Worm (Caenorhabditis elegans) whole organism, dauer: ENCODE measurements around the gene scvp-1.

Source experiments
- unc-62 ChIP-seq: sonication (generic microtip); optimal IDR thresholded peaks from 2 replicates; lab custom pipeline; 2017; ENCODE audit warnings: missing biosample characterization, missing genetic modification reagents, missing genetic modification characterization

Gene scvp-1

ce11 chrV:10951655-10952278 lies 20.7 kb upstream of the scvp-1 start, which contains the start of gene F17C11.4:
TSS of gene F17C11.4 (plus strand) at chrV:10951860.
- no peak for TF ChIP-seq unc-62

ce11 chrV:10949511-10949910 lies 18.4 kb upstream of the scvp-1 start, which contains the start of gene col-153:
TSS of gene col-153 (plus strand) at chrV:10949811.
- no peak for TF ChIP-seq unc-62

DNA sequence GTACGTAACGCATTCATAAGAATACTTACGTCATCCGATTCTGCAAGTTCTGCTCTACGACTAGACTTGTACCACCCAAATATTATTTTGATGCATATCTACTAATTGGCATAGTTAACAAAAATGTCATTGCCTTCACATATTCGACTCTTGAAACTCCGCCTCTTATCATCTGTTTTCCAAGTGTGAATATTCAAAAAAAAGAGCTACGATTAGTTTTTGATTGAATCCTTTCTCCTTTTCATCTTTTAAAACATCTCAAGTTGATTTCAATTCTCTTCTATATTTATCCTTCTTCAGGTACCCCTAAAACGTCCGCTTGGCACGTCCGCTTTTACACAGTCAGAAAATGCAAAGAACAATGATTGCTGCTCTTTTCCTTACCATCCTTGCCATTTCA lies 16.8 kb upstream of the scvp-1 start, which contains the start of gene F17C11.2:
TSS of gene F17C11.2 (plus strand) at position 301 of the 400 bp plus-strand sequence.
- TF ChIP-seq unc-62: no peak

DNA sequence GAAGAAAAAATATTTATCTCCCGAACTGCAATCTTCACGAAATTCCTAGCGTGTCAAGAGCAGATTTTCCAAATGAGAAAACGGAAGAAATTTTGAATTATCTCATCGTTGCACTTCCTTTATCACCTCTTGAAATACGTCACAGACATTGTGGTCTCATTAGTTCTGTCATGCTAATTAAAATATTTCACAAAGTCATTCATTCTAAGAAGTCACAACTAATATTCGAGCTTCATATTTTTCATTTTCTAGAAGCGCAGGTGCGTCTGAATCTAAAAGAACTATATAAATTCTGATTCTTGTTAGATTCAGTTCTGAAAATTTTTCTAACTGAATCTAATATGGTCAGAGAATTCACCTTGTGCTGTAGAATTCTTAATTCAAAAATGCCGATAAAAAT lies 16.1 kb upstream of the scvp-1 start:
- TF ChIP-seq unc-62: no peak

DNA sequence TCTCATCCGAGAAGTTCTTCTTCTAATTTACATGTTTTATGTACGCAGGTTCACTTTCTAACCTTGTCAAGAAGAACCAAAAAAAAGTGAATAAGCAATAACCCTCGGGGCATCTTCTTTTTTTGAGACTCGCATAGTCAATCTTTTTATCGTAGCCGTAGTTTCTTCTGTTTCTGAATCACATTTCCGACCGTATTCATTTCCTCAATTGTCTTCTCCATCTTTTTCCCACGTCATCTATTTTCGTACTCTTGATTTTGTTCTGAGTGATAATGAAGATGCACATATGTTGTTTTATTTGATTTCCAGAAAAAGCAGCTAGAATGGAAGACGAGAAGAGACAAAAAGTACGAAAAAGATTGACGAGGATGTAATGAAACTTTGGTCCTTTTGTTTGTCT lies 13.8 kb upstream of the scvp-1 start:
- TF ChIP-seq unc-62: no peak

DNA sequence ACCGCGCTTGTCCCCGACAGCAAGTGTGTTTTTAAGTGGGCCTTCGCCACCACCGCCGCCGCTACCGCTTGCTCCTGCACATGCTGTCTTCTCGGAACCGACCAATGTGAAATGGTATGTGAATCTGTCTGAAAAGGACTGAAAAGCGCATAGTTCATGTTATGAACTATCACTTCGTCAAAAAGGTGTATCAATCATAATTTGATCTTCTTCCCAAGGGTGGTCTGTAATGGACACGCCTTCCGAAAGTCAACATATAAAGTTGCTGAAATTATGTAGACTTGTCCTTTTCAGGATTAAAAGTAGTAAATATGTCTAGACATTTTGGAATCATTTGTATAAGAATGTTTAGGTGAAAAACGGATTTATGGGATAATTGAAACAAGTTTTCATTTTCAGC lies 11.1 kb upstream of the scvp-1 start, which contains the start of gene zip-9:
TSS of gene zip-9 (plus strand) at position 301 of the 400 bp plus-strand sequence.
- TF ChIP-seq unc-62: no peak

DNA sequence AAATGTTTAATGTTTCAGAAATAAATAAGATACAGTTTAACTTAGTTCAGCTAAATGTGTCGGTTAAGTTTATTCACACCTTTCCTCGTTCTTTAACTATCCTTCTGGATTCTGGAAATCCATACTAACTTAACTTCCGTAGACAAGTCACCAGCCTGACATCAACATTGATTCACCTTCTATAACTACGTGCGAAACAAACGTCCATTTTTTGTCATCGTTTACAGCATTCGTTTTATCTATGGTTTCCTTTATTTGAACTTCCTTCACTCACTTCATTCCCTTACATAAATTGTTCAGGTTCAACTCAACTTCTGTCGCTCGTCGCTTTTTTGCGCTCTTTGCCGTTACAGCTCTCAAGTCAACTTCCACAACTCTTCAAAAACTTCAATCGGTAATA lies 10.1 kb upstream of the scvp-1 start, which contains the start of gene F17C11.26:
TSS of gene F17C11.26 (plus strand) at position 301 of the 400 bp plus-strand sequence.
- TF ChIP-seq unc-62: no peak

DNA sequence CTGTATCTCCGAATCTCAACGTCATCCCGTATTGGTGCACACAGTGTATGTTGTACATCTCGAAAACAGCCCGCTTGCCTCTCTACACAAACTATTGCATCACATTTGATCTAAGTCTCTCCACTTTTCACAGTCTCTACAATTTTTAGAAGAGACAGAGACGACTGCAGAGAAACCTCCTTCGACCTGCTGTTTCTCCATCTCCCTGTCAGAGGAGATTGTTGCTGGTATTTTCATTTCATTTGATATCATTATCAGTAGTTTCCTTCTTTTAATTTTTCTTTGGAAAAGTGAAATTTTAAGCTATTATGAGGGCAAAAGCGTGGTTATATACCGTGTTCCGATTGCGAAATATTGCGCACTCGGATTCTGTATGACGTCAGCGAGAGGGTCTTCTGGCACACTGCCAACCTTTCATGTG lies 9.5 kb upstream of the scvp-1 start:
- no peak for TF ChIP-seq unc-62

ce11 chrV:10939990-10940570 lies 9.0 kb upstream of the scvp-1 start:
- no peak for TF ChIP-seq unc-62

DNA sequence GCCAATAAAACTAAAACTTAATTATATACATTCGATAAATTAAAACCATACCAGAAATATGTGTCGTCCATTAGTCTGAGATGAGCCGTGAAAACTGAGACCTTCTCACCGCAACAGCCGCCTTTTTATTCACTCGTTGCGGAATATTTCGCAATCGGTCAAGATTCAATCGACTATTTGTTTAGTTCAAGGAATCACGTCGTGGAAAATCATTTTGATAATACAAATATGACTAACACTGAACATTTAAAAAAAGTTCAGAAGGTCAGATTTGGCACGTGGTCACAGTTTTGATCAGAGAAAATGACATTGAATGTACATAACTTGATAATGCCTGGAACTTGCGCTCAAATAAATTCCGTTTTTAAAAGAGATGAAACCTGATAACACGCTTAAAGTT lies 7.7 kb upstream of the scvp-1 start, which contains the start of gene F17C11.11:
TSS of gene F17C11.11 (minus strand) at position 79 of the 400 bp plus-strand sequence.
- no peak for TF ChIP-seq unc-62

ce11 chrV:10937294-10937693 lies 6.2 kb upstream of the scvp-1 start:
- TF ChIP-seq unc-62: no peak

DNA sequence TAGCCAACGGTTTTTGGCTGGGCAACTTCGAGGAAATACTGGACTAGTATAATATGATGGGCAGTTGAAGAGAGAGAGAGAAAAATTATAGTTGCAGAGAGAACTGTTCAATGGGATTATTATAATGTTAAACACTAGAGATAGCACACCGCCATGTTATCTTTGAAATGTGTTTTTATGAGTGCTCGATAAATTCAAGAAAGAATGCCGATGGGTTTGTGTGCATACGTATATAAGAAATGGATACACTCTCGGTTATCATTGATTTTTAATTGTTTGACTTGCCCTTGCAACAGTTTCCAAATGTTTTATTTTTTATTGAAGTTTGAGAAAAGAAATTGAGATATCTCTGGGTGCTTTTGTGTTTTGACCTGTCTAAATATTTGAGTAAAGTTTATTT lies 5.6 kb upstream of the scvp-1 start, which contains the start of gene F17C11.12:
TSS of gene F17C11.12 (minus strand) at position 240 of the 400 bp plus-strand sequence.
- TF ChIP-seq unc-62: no peak

DNA sequence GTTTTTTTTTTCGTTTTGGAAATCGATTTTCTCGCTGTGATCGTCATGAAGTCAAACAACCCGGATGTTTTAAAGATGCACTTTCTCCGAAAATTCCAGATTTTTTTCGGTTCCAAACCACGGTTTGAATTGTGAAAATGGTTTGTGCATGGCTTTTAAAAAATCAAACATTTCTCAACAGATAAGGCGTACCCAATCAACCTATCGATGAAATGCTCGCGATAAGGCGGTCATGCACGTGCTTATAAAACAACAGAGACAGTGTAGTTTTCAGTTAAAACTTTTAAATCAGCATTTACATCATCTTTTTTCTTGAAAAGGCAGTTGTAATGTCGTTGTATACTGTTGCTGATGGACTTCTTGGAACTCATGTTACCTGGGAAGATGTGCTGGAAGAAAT lies 1.3 kb upstream of the scvp-1 start, which contains the start of gene F58B4.5:
TSS of gene F58B4.5 (plus strand) at position 283 of the 400 bp plus-strand sequence.
- no peak for TF ChIP-seq unc-62

ce11 chrV:10929511-10929910 lies 1.6 kb downstream of the scvp-1 start, which contains the start of gene F58B4.3:
TSS of gene F58B4.3 (plus strand) at chrV:10929811.
- no peak for TF ChIP-seq unc-62

- TF ChIP-seq unc-62: no peak
Measured at ce11 chrV:10925658-10926057, 5.4 kb downstream of the scvp-1 start.

ce11 chrV:10924731-10925130 lies 6.4 kb downstream of the scvp-1 start, which contains the start of gene F58B4.6:
TSS of gene F58B4.6 (plus strand) at chrV:10925031.
- TF ChIP-seq unc-62: no peak

DNA sequence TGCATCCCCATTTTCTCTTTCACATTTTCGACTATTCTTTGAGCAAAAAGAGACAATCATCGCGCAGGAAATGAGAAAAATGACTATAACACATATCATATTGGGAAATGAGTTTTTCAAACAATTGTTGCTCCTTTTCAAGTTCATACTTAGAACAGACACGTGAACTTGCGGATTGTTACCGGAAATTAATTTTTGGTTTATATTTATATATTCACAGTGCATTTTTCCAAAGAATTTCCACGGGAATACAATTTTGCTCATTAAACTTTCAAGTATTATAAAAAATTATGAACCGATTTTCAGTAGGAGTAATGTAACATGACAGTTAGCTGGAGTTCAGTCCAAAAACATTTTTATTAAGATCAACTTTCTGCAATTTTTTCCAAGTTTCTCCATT lies 7.9 kb downstream of the scvp-1 start, which contains the start of gene F58B4.7:
TSS of gene F58B4.7 (minus strand) at position 101 of the 400 bp plus-strand sequence.
- no peak for TF ChIP-seq unc-62

DNA sequence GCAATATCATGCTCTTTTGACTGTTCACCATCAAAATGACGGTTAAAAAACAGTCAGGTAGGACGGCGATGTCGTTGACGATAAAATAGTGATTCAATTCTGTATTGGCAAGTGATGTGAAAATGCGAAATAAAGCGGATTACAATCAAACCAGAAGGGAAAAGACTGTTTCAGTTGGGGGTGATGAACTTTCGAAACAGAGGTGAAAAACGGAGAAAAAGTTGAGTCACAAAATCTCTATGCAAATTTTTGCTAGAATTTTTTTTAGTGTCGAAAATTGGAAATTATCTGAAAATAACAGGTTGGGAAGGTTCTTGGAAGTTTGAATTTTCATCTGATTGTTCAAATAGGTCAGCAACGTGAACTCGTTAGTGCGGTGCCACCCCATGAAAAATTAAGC lies 9.3 kb downstream of the scvp-1 start, which contains the start of gene nas-31:
TSS of gene nas-31 (minus strand) at position 101 of the 400 bp plus-strand sequence.
- no peak for TF ChIP-seq unc-62
